Fruit fly (Drosophila melanogaster): ENCODE results near the gene Art3.

dm6 chr3R:15206273-15206672 lies 22.9 kb downstream of the Art3 start, which contains the start of gene Spn88Ea:
- TF ChIP-seq pan (optimal IDR thresholded peaks at IDR 0.05) (no peak), Hnf4 (GFP tag; optimal IDR thresholded peaks at IDR 0.05) (no peak), Abd-B (GFP tag; optimal IDR thresholded peaks at IDR 0.05) (no peak), Myc (optimal IDR thresholded peaks at IDR 0.05) (no peak), Hr78 (GFP tag; optimal IDR thresholded peaks at IDR 0.05) (no peak), fru (GFP tag; optimal IDR thresholded peaks at IDR 0.05) (no peak), h (GFP tag; optimal IDR thresholded peaks at IDR 0.05) (no peak), sage (GFP tag; optimal IDR thresholded peaks at IDR 0.05) (no peak)

Measured in whole organism, wandering third instar larva.